Fruit fly (Drosophila melanogaster) whole organism, embryonic: ENCODE measurements around the gene CG34461.

Source experiments
- Ada2b ChIP-seq: fragments of 200-800 bp; sonication (Bioruptor generic); IDR thresholded peaks from 2 replicates; pipeline ENCODE4 v1.3.6; 2022; ENCODE audit warnings: missing biosample characterization, missing genetic modification characterization
- CG12299 ChIP-seq: fragments of 200-800 bp; sonication (Bioruptor generic); optimal IDR thresholded peaks from 2 replicates; lab custom pipeline; 2018; ENCODE audit warnings: missing biosample characterization, mild to moderate bottlenecking, missing genetic modification characterization
- CG12659 ChIP-seq: fragments of 200-800 bp; sonication (Bioruptor generic); optimal IDR thresholded peaks from 3 replicates; lab custom pipeline; 2017; ENCODE audit warnings: mild to moderate bottlenecking, missing biosample characterization, missing genetic modification reagents, missing genetic modification characterization
- CG13287 ChIP-seq: fragments of 200-800 bp; sonication (Bioruptor generic); IDR thresholded peaks from 2 replicates; pipeline ENCODE4 v1.3.6; 2022; ENCODE audit warnings: missing biosample characterization, missing genetic modification characterization; ENCODE audit not compliant: partially characterized antibody
- CG13775 ChIP-seq: fragments of 200-800 bp; sonication (Bioruptor generic); optimal IDR thresholded peaks from 3 replicates; lab custom pipeline; 2017; ENCODE audit warnings: missing biosample characterization, mild to moderate bottlenecking, missing genetic modification characterization
- CG14014 ChIP-seq: fragments of 200-800 bp; sonication (Bioruptor generic); IDR thresholded peaks from 2 replicates; pipeline ENCODE4 v1.3.6; 2022; ENCODE audit warnings: missing biosample characterization, missing genetic modification characterization
- CG18011 ChIP-seq: fragments of 200-800 bp; sonication (Bioruptor generic); optimal IDR thresholded peaks from 2 replicates; lab custom pipeline; 2017; ENCODE audit warnings: missing biosample characterization, missing genetic modification characterization, mild to moderate bottlenecking, moderate library complexity, missing genotype
- CG2120 ChIP-seq: fragments of 200-800 bp; sonication (Bioruptor generic); optimal IDR thresholded peaks from 3 replicates; lab custom pipeline; 2016; ENCODE audit warnings: missing biosample characterization, missing genetic modification characterization
- CG34224 ChIP-seq: fragments of 200-800 bp; sonication (Bioruptor generic); IDR thresholded peaks from 3 replicates; pipeline ENCODE4 v1.3.6; 2022; ENCODE audit warnings: missing biosample characterization, missing genetic modification characterization; ENCODE audit not compliant: partially characterized antibody
- CG42726 ChIP-seq: fragments of 200-800 bp; sonication (Bioruptor generic); IDR thresholded peaks from 2 replicates; pipeline ENCODE4 v1.3.6; 2022; ENCODE audit warnings: missing biosample characterization, missing genetic modification characterization; ENCODE audit not compliant: partially characterized antibody
- CG6683 ChIP-seq: fragments of 200-800 bp; sonication (Bioruptor generic); optimal IDR thresholded peaks from 2 replicates; lab custom pipeline; 2017; ENCODE audit warnings: missing biosample characterization, mild to moderate bottlenecking, missing genetic modification characterization, missing genetic modification reagents
- CG7839 ChIP-seq: fragments of 200-800 bp; sonication (Bioruptor generic); optimal IDR thresholded peaks from 3 replicates; lab custom pipeline; 2018; ENCODE audit warnings: missing biosample characterization, mild to moderate bottlenecking, missing genetic modification characterization, moderate library complexity
- CG7987 ChIP-seq: fragments of 200-800 bp; sonication (Bioruptor generic); optimal IDR thresholded peaks from 2 replicates; lab custom pipeline; 2018; ENCODE audit warnings: missing biosample characterization, mild to moderate bottlenecking, missing genetic modification characterization, moderate library complexity
- CG8290 ChIP-seq, 3 experiments: fragments of 200-800 bp; sonication (Bioruptor generic); optimal IDR thresholded peaks; 2 replicates each; lab custom pipeline; 2016 to 2019; ENCODE audit warnings: missing biosample characterization in 3 of 3, missing genetic modification characterization in 3 of 3, mild to moderate bottlenecking in 2 of 3, moderate library complexity in 1 of 3
- CrebB ChIP-seq: fragments of 200-800 bp; sonication (Bioruptor generic); optimal IDR thresholded peaks from 3 replicates; lab custom pipeline; 2018; ENCODE audit warnings: missing biosample characterization, mild to moderate bottlenecking, missing genetic modification characterization
- Dll ChIP-seq: fragments of 200-800 bp; sonication (Bioruptor generic); IDR thresholded peaks from 4 replicates; pipeline ENCODE4 v1.3.6; 2022; ENCODE audit warnings: missing biosample characterization, missing genetic modification characterization; ENCODE audit not compliant: partially characterized antibody
- Doc3 ChIP-seq: fragments of 200-800 bp; sonication (Bioruptor generic); IDR thresholded peaks from 3 replicates; pipeline ENCODE4 v1.3.6; 2022; ENCODE audit warnings: missing biosample characterization, missing genetic modification characterization; ENCODE audit not compliant: partially characterized antibody
- Dp ChIP-seq: fragments of 200-800 bp; sonication (Bioruptor generic); optimal IDR thresholded peaks from 2 replicates; lab custom pipeline; 2018; ENCODE audit warnings: missing biosample characterization, mild to moderate bottlenecking, missing genetic modification characterization, moderate library complexity
- Dref ChIP-seq: fragments of 200-800 bp; sonication (Bioruptor generic); IDR thresholded peaks from 2 replicates; pipeline ENCODE4 v1.3.6; 2022; ENCODE audit warnings: missing biosample characterization, missing genetic modification characterization
- HHEX ChIP-seq: fragments of 200-800 bp; sonication (Bioruptor generic); optimal IDR thresholded peaks from 3 replicates; lab custom pipeline; 2017; ENCODE audit warnings: missing biosample characterization, mild to moderate bottlenecking, missing genetic modification characterization, missing genetic modification reagents
- Hand ChIP-seq: fragments of 200-800 bp; sonication (Bioruptor generic); optimal IDR thresholded peaks from 2 replicates; lab custom pipeline; 2017; ENCODE audit warnings: mild to moderate bottlenecking, missing biosample characterization, missing genetic modification reagents, missing genetic modification characterization
- Hr51 ChIP-seq, 2 experiments: fragments of 200-800 bp; sonication (Bioruptor generic); optimal IDR thresholded peaks; 2 replicates in 1 of 2; 3 replicates in 1 of 2; lab custom pipeline; 2016 to 2018; ENCODE audit warnings: missing biosample characterization in 2 of 2, missing genetic modification characterization in 2 of 2, mild to moderate bottlenecking in 1 of 2, moderate library complexity in 1 of 2
- Jarid2 ChIP-seq: fragments of 200-800 bp; sonication (Bioruptor generic); optimal IDR thresholded peaks from 3 replicates; lab custom pipeline; 2017; ENCODE audit warnings: mild to moderate bottlenecking, missing biosample characterization, missing genetic modification reagents, missing genetic modification characterization
- Lpt ChIP-seq: fragments of >200 bp; optimal IDR thresholded peaks from 2 replicates; lab custom pipeline; 2018; ENCODE audit warnings: missing biosample characterization, missing genetic modification characterization
- Meics ChIP-seq: fragments of 200-800 bp; sonication (Bioruptor generic); optimal IDR thresholded peaks from 2 replicates; lab custom pipeline; 2017; ENCODE audit warnings: missing biosample characterization, mild to moderate bottlenecking, missing genetic modification characterization
- NfI ChIP-seq: fragments of 200-800 bp; sonication (Bioruptor generic); optimal IDR thresholded peaks from 3 replicates; lab custom pipeline; 2018; ENCODE audit warnings: missing biosample characterization, mild to moderate bottlenecking, missing genetic modification characterization, moderate library complexity
- Rfx ChIP-seq: fragments of 200-800 bp; sonication (Bioruptor generic); IDR thresholded peaks from 2 replicates; pipeline ENCODE4 v1.3.6; 2022; ENCODE audit warnings: missing biosample characterization, missing genetic modification characterization
- Vsx1 ChIP-seq: fragments of 200-800 bp; sonication (Bioruptor generic); optimal IDR thresholded peaks from 2 replicates; lab custom pipeline; 2017; ENCODE audit warnings: missing biosample characterization, mild to moderate bottlenecking, missing genetic modification characterization, missing genetic modification reagents
- btn ChIP-seq: fragments of 200-800 bp; sonication (Bioruptor generic); optimal IDR thresholded peaks from 2 replicates; lab custom pipeline; 2016; ENCODE audit warnings: missing biosample characterization, missing genetic modification characterization
- cas ChIP-seq: fragments of 200-800 bp; sonication (Bioruptor generic); IDR thresholded peaks from 2 replicates; pipeline ENCODE4 v1.3.6; 2022; ENCODE audit warnings: missing biosample characterization, missing genetic modification characterization
- caup ChIP-seq: fragments of 200-800 bp; sonication (Bioruptor generic); optimal IDR thresholded peaks from 3 replicates; lab custom pipeline; 2017; ENCODE audit warnings: missing biosample characterization, mild to moderate bottlenecking, missing genetic modification characterization, moderate library complexity; ENCODE audit not compliant: severe bottlenecking
- ci ChIP-seq: fragments of 200-800 bp; sonication (Bioruptor generic); IDR thresholded peaks from 3 replicates; pipeline ENCODE4 v1.3.6; 2022; ENCODE audit warnings: missing biosample characterization, missing genetic modification characterization
- disco-r ChIP-seq: fragments of 200-800 bp; sonication (Bioruptor generic); optimal IDR thresholded peaks from 2 replicates; lab custom pipeline; 2016; ENCODE audit warnings: missing biosample characterization, missing genetic modification characterization
- esg ChIP-seq: fragments of 200-800 bp; sonication (Bioruptor generic); conservative IDR thresholded peaks from 2 replicates; pipeline ENCODE4 v1.3.6; 2022; ENCODE audit warnings: missing biosample characterization, missing genetic modification characterization
- gce ChIP-seq: fragments of 200-800 bp; sonication (Bioruptor generic); IDR thresholded peaks from 3 replicates; pipeline ENCODE4 v1.3.6; 2022; ENCODE audit warnings: missing biosample characterization, missing genetic modification characterization
- ham ChIP-seq: fragments of 200-800 bp; sonication (Bioruptor generic); IDR thresholded peaks from 2 replicates; pipeline ENCODE4 v1.3.6; 2022; ENCODE audit warnings: missing biosample characterization, missing genetic modification characterization
- ken ChIP-seq: fragments of 200-800 bp; sonication (Bioruptor generic); IDR thresholded peaks from 3 replicates; pipeline ENCODE4 v1.3.6; 2022; ENCODE audit warnings: missing biosample characterization, missing genetic modification characterization
- kni ChIP-seq: fragments of 200-800 bp; sonication (Bioruptor generic); optimal IDR thresholded peaks from 3 replicates; lab custom pipeline; 2017; ENCODE audit warnings: mild to moderate bottlenecking, missing biosample characterization, missing genetic modification reagents, missing genetic modification characterization
- knrl ChIP-seq: fragments of 200-800 bp; sonication (Bioruptor generic); IDR thresholded peaks from 3 replicates; pipeline ENCODE4 v1.3.6; 2022; ENCODE audit warnings: missing biosample characterization, missing genetic modification characterization; ENCODE audit not compliant: partially characterized antibody
- nom ChIP-seq: fragments of 200-800 bp; sonication (Bioruptor generic); optimal IDR thresholded peaks from 2 replicates; lab custom pipeline; 2017; ENCODE audit warnings: missing biosample characterization, missing genetic modification characterization, mild to moderate bottlenecking, moderate library complexity, missing genetic modification reagents
- oc ChIP-seq: fragments of 200-800 bp; sonication (Bioruptor generic); optimal IDR thresholded peaks from 2 replicates; lab custom pipeline; 2018; ENCODE audit warnings: missing biosample characterization, mild to moderate bottlenecking, missing genetic modification characterization, moderate library complexity
- pzg ChIP-seq: fragments of 200-800 bp; sonication (Bioruptor generic); optimal IDR thresholded peaks from 3 replicates; lab custom pipeline; 2018; ENCODE audit warnings: missing biosample characterization, mild to moderate bottlenecking, missing genetic modification characterization, moderate library complexity
- sna ChIP-seq: fragments of 200-800 bp; sonication (Bioruptor generic); IDR thresholded peaks from 2 replicates; pipeline ENCODE4 v1.3.6; 2022; ENCODE audit warnings: missing biosample characterization, missing genetic modification characterization; ENCODE audit not compliant: partially characterized antibody
- sob ChIP-seq: fragments of 200-800 bp; sonication (Bioruptor generic); IDR thresholded peaks from 2 replicates; pipeline ENCODE4 v1.3.6; 2022; ENCODE audit warnings: missing biosample characterization, missing genetic modification characterization
- stc ChIP-seq: fragments of 200-800 bp; sonication (Bioruptor generic); IDR thresholded peaks from 2 replicates; pipeline ENCODE4 v1.3.6; 2022; ENCODE audit warnings: missing biosample characterization, missing genetic modification characterization
- unc-4 ChIP-seq: fragments of 200-800 bp; sonication (Bioruptor generic); IDR thresholded peaks from 2 replicates; pipeline ENCODE4 v1.3.6; 2022; ENCODE audit warnings: missing biosample characterization, missing genetic modification characterization; ENCODE audit not compliant: partially characterized antibody
- yki ChIP-seq: fragments of >200 bp; optimal IDR thresholded peaks from 3 replicates; lab custom pipeline; 2018

CG34461 gene

DNA sequence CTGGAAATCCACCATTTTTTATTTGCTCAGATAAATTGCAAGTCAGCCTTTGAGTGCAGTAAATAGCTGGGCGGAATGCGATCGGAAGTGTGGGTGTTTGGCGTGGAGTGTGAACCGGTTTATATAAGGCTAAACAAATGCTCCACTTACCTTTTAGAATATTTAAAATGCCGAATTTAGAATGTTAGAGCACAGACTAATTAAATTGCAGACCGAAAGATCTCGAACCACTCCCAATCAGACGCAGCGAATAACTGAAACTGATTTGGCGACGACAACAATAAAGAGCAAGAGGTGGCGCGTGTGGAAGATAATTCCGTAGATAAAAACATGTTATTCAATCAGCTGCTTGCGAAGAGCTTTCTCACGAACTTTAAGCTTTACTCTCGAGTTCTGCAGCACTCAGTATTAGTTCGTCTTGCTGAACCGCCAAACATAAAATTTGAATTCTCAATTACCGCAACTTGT is 35.0 kb downstream of the CG34461 start, which contains the start of gene Idh (continued):
- TF ChIP-seq Ada2b (GFP tag; lab: Robert Waterston, UW) (no peak), sna (GFP tag; lab: Robert Waterston, UW) (peak; percentile 57; the same call in 1 of the 2 replicates), btn (GFP tag; lab: Kevin White, UChicago) (no peak), CG6683 (GFP tag; lab: Kevin White, UChicago) (peak; percentile 5), knrl (GFP tag; lab: Robert Waterston, UW) (0 out of 3 replicates have a peak, but pooled peaks have one; percentile 8), CG13287 (peak; percentile 74), unc-4 (peak; percentile 61), caup (peak; percentile 35), gce (GFP tag; lab: Robert Waterston, UW) (0 out of 3 replicates have a peak, but pooled peaks have one; percentile 34), Hand (GFP tag; lab: Kevin White, UChicago) (peak; percentile 54), CrebB (peak; percentile 51), HHEX (GFP tag; lab: Kevin White, UChicago) (peak; percentile 12), ham (no peak), Dref (GFP tag; lab: Robert Waterston, UW) (peak; percentile 36), pzg (GFP tag; lab: Kevin White, UChicago) (peak; percentile 65), esg (GFP tag; lab: Robert Waterston, UW) (no peak), Lpt (no peak), CG2120 (GFP tag; lab: Kevin White, UChicago) (peak; percentile 23), sob (0 out of 2 replicates have a peak, but pooled peaks have one; percentile 11), CG34224 (peak; percentile 65), Dp (GFP tag; lab: Kevin White, UChicago) (peak; percentile 99), NfI (GFP tag; lab: Kevin White, UChicago) (peak; percentile 31), Doc3 (GFP tag; lab: Robert Waterston, UW) (no peak), Dll (GFP tag; lab: Robert Waterston, UW) (peak; percentile 36; the same call in 1 of the 4 replicates), nom (peak; percentile 55), Jarid2 (GFP tag; lab: Kevin White, UChicago) (peak; percentile 88), disco-r (GFP tag; lab: Kevin White, UChicago) (peak; percentile 7), CG7839 (peak; percentile 28), Meics (GFP tag; lab: Kevin White, UChicago) (peak; percentile 17), CG12299 (tag; lab: Kevin White, UChicago) (peak; percentile 5), Vsx1 (peak; percentile 64), CG7987 (GFP tag; lab: Kevin White, UChicago) (peak; percentile 27), CG8290 (GFP tag; optimal IDR thresholded peaks at IDR 0.05; lab: Kevin White, UChicago) (no peak), CG8290 (tag; optimal IDR thresholded peaks at IDR 0.05; lab: Kevin White, UChicago) (peak in 1 of 2 experiments; percentile 73), cas (no peak), kni (GFP tag; lab: Kevin White, UChicago) (peak; percentile 89), CG42726 (peak; percentile 37; the same call in 1 of the 2 replicates), oc (no peak), ci (GFP tag; lab: Robert Waterston, UW) (peak; percentile 58; the same call in 2 of the 3 replicates), CG12659 (GFP tag; lab: Kevin White, UChicago) (peak; percentile 24), CG13775 (no peak), CG14014 (GFP tag; lab: Robert Waterston, UW) (0 out of 2 replicates have a peak, but pooled peaks have one; percentile 17), stc (GFP tag; lab: Robert Waterston, UW) (0 out of 2 replicates have a peak, but pooled peaks have one; percentile 33), Rfx (GFP tag; lab: Robert Waterston, UW) (peak; percentile 52; the same call in 1 of the 2 replicates), ken (GFP tag; lab: Robert Waterston, UW) (peak; percentile 38; the same call in 1 of the 3 replicates), Hr51 (GFP tag; optimal IDR thresholded peaks at IDR 0.05; lab: Kevin White, UChicago) (peak in 1 of 2 experiments; percentile 29), CG18011 (GFP tag; lab: Kevin White, UChicago) (peak; percentile 99), yki (lab: Kevin White, UChicago) (no peak)
